Fruit fly (Drosophila melanogaster): ENCODE results near the gene Pcd.

Gene Pcd

DNA sequence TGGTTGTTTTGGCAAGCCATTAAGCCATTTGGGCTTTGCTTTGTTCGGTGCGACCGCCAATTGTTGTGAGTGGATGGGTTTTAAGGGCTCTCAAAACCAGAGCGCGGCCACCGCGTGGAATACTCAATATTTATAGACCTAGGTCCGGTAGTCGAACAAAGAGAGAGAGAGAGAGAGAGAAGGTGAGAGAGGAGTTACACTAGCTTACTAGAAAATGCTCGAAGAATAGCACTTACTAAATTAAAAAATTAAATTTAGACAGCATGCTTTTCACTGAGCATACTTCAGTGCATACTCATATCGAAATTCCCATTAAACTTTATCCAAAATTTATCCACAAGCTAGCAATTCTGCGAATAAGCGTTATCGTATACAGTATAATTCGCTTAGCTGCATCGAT is 37.1 kb downstream of the Pcd start:
- TF ChIP-seq CG34367 (tag; optimal IDR thresholded peaks at IDR 0.05) (peak; percentile 3), EcR (GFP tag; optimal IDR thresholded peaks at IDR 0.05) (no peak), CG15710 (tag; optimal IDR thresholded peaks at IDR 0.05) (peak; percentile 20), CG8159 (tag; optimal IDR thresholded peaks at IDR 0.05) (peak; percentile 24)

dm6 chr3R:29761569-29761968 is 38.6 kb downstream of the Pcd start:
- peak; percentile 22 for TF ChIP-seq CG15710 (tag; optimal IDR thresholded peaks at IDR 0.05)
- TF ChIP-seq CG8159 (tag; optimal IDR thresholded peaks at IDR 0.05): peak; percentile 35
- no peak for TF ChIP-seq EcR (GFP tag; optimal IDR thresholded peaks at IDR 0.05)

DNA sequence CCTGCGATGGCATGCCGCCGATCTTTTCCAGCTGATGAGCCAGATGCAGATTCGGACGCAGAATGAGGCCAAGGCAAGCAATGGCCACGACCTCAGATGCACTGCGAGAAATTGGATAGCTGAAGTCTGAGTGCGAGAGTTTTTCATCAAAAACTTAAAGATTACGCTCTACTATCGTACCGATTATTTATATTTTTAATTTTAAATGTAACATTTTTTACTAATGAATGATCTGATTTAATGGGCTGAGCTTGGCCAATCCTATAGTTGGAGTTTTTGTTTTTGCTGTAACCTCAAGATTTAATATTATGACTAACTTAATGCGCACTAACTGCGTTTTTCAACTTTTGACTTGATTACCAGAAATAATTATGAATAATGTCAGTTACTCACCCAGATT is 39.3 kb downstream of the Pcd start:
- peak; percentile 12 for TF ChIP-seq CG17806 (tag; optimal IDR thresholded peaks at IDR 0.05)
- peak; percentile 31 for TF ChIP-seq Pif1A (GFP tag; optimal IDR thresholded peaks at IDR 0.05)
- no peak for TF ChIP-seq CG12605 (GFP tag; IDR thresholded peaks at IDR 0.05)
- no peak for TF ChIP-seq CG32121 (GFP tag; IDR thresholded peaks at IDR 0.05)
- peak; percentile 12 for TF ChIP-seq CG34367 (tag; optimal IDR thresholded peaks at IDR 0.05)
- TF ChIP-seq Pif1B (GFP tag; optimal IDR thresholded peaks at IDR 0.05): peak; percentile 2
- TF ChIP-seq Ets98B (GFP tag; IDR thresholded peaks at IDR 0.05): no peak
- no peak for TF ChIP-seq gl (tag; optimal IDR thresholded peaks at IDR 0.05)
- 0 out of 3 replicates have a peak, but pooled peaks have one; percentile 31 for TF ChIP-seq fd96Ca (GFP tag; IDR thresholded peaks at IDR 0.05)
- TF ChIP-seq D1 (tag; optimal IDR thresholded peaks at IDR 0.05): no peak
- TF ChIP-seq CG8159 (tag; optimal IDR thresholded peaks at IDR 0.05): peak; percentile 59
- peak; percentile 14 for TF ChIP-seq CG8301 (tag; optimal IDR thresholded peaks at IDR 0.05)
- TF ChIP-seq CG10348 (GFP tag; IDR thresholded peaks at IDR 0.05): no peak
- peak; percentile 34 for TF ChIP-seq CG14655 (GFP tag; optimal IDR thresholded peaks at IDR 0.05)
- TF ChIP-seq Snoo (tag; optimal IDR thresholded peaks at IDR 0.05): peak; percentile 71
- peak; percentile 50 for TF ChIP-seq CG15710 (tag; optimal IDR thresholded peaks at IDR 0.05)
- peak; percentile 29; the same call in 1 of the 3 replicates for TF ChIP-seq CG4496 (GFP tag; IDR thresholded peaks at IDR 0.05)
- peak; percentile 3 for TF ChIP-seq CG9948 (tag; optimal IDR thresholded peaks at IDR 0.05)
- TF ChIP-seq rn (GFP tag; IDR thresholded peaks at IDR 0.05): no peak
- no peak for TF ChIP-seq CG13204 (GFP tag; optimal IDR thresholded peaks at IDR 0.05)
- no peak for TF ChIP-seq EcR (GFP tag; optimal IDR thresholded peaks at IDR 0.05)

DNA sequence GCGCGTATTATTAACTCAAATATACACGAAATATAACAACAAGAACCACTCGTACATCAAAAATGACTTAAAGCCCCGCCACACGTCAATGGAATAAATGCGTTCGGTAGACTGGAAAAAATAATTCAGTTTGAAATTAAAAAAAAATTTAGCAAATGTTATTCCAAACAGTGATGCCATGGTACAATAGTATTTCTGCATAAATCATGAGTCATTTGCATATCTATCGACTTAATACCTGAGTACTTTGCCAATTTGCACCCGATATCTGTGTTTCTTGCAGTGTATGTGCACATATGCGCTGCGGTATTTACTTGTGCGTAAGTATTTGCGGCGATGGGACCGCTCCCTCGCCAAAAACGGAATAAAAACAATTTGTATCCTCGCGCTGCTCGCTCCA is 40.2 kb downstream of the Pcd start:
- TF ChIP-seq CG17806 (tag; optimal IDR thresholded peaks at IDR 0.05) (peak; percentile 81), CG10348 (GFP tag; IDR thresholded peaks at IDR 0.05) (no peak), CG8301 (tag; optimal IDR thresholded peaks at IDR 0.05) (peak; percentile 70), D1 (tag; optimal IDR thresholded peaks at IDR 0.05) (peak; percentile 46), CG13204 (GFP tag; optimal IDR thresholded peaks at IDR 0.05) (peak; percentile 36), Ets98B (GFP tag; IDR thresholded peaks at IDR 0.05) (peak; percentile 72), CG32121 (GFP tag; IDR thresholded peaks at IDR 0.05) (peak; percentile 58), CG34367 (tag; optimal IDR thresholded peaks at IDR 0.05) (peak; percentile 72), rn (GFP tag; IDR thresholded peaks at IDR 0.05) (peak; percentile 69), fd96Ca (GFP tag; IDR thresholded peaks at IDR 0.05) (peak; percentile 77), Pif1B (GFP tag; optimal IDR thresholded peaks at IDR 0.05) (peak; percentile 74), CG9948 (tag; optimal IDR thresholded peaks at IDR 0.05) (peak; percentile 75), CG12605 (GFP tag; IDR thresholded peaks at IDR 0.05) (peak; percentile 56), CG8159 (tag; optimal IDR thresholded peaks at IDR 0.05) (peak; percentile 85), Snoo (tag; optimal IDR thresholded peaks at IDR 0.05) (peak; percentile 93), CG4496 (GFP tag; IDR thresholded peaks at IDR 0.05) (peak; percentile 85), CG15710 (tag; optimal IDR thresholded peaks at IDR 0.05) (peak; percentile 83), CG14655 (GFP tag; optimal IDR thresholded peaks at IDR 0.05) (peak; percentile 71), gl (tag; optimal IDR thresholded peaks at IDR 0.05) (peak; percentile 52), Pif1A (GFP tag; optimal IDR thresholded peaks at IDR 0.05) (peak; percentile 93), EcR (GFP tag; optimal IDR thresholded peaks at IDR 0.05) (peak; percentile 51)

DNA sequence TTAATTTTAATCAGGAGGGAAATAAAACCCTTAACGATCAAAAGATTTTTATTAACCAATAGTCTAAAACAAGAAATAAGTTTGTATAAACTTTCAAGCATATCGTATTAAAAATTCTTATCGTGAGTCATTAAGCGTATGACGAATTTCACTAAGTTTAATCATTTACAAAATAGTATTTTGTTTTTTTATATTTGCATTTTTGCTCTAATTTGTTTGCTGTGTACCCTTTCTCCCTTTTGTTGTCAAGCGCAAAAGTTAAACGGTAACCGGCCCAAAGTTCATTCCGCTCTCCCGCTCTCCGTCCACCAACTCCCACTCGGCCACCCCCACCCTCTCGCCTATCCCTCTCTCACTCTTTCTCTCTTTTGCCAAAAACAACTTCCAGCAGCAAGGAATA is 40.8 kb downstream of the Pcd start:
- TF ChIP-seq gl (tag; optimal IDR thresholded peaks at IDR 0.05) (no peak), Snoo (tag; optimal IDR thresholded peaks at IDR 0.05) (no peak), CG14655 (GFP tag; optimal IDR thresholded peaks at IDR 0.05) (peak; percentile 29), CG4496 (GFP tag; IDR thresholded peaks at IDR 0.05) (no peak), CG8301 (tag; optimal IDR thresholded peaks at IDR 0.05) (no peak), CG12605 (GFP tag; IDR thresholded peaks at IDR 0.05) (no peak), EcR (GFP tag; optimal IDR thresholded peaks at IDR 0.05) (no peak), CG32121 (GFP tag; IDR thresholded peaks at IDR 0.05) (no peak), Pif1A (GFP tag; optimal IDR thresholded peaks at IDR 0.05) (no peak), Ets98B (GFP tag; IDR thresholded peaks at IDR 0.05) (no peak), D1 (tag; optimal IDR thresholded peaks at IDR 0.05) (no peak), CG15710 (tag; optimal IDR thresholded peaks at IDR 0.05) (no peak), CG9948 (tag; optimal IDR thresholded peaks at IDR 0.05) (no peak), CG8159 (tag; optimal IDR thresholded peaks at IDR 0.05) (peak; percentile 43), CG17806 (tag; optimal IDR thresholded peaks at IDR 0.05) (peak; percentile 22), rn (GFP tag; IDR thresholded peaks at IDR 0.05) (no peak), CG34367 (tag; optimal IDR thresholded peaks at IDR 0.05) (no peak), Pif1B (GFP tag; optimal IDR thresholded peaks at IDR 0.05) (no peak), CG13204 (GFP tag; optimal IDR thresholded peaks at IDR 0.05) (no peak), CG10348 (GFP tag; IDR thresholded peaks at IDR 0.05) (no peak)

dm6 chr3R:29764249-29765042 is 41.5 kb downstream of the Pcd start:
- TF ChIP-seq CG8159 (tag; optimal IDR thresholded peaks at IDR 0.05): no peak
- peak; percentile 95 for TF ChIP-seq EcR (GFP tag; optimal IDR thresholded peaks at IDR 0.05)
- TF ChIP-seq CG13204 (GFP tag; optimal IDR thresholded peaks at IDR 0.05): peak; percentile 11
